Worm (Caenorhabditis elegans): Measurements from ENCODE around the gene srd-40.

srd-40 gene

ce11 chrX:12333479-12333878 is 9.9 kb downstream of the srd-40 start, which contains the start of gene srd-47:
Gene srd-47 (plus strand): TSS chrX:12333642.
- TF ChIP-seq ceh-8 (GFP tag; optimal IDR thresholded peaks at IDR 0.05) (no peak), efl-1 (optimal IDR thresholded peaks at IDR 0.05) (no peak), efl-1 (GFP tag; optimal IDR thresholded peaks at IDR 0.05 in 1 of 2) (peak in 1 of 2 experiments; percentile 70)

- TF ChIP-seq fos-1 (tag; optimal IDR thresholded peaks at IDR 0.05) (no peak), lin-39 (tag; optimal IDR thresholded peaks at IDR 0.05) (no peak), nhr-12 (tag; optimal IDR thresholded peaks at IDR 0.05) (no peak), egl-13 (tag; optimal IDR thresholded peaks at IDR 0.05) (no peak), elt-3 (tag; optimal IDR thresholded peaks at IDR 0.05) (no peak)
Measured at ce11 chrX:12335808-12336207, 12.3 kb downstream of the srd-40 start, which contains the start of gene srd-48. Gene srd-48 (plus strand): TSS chrX:12336108.

DNA sequence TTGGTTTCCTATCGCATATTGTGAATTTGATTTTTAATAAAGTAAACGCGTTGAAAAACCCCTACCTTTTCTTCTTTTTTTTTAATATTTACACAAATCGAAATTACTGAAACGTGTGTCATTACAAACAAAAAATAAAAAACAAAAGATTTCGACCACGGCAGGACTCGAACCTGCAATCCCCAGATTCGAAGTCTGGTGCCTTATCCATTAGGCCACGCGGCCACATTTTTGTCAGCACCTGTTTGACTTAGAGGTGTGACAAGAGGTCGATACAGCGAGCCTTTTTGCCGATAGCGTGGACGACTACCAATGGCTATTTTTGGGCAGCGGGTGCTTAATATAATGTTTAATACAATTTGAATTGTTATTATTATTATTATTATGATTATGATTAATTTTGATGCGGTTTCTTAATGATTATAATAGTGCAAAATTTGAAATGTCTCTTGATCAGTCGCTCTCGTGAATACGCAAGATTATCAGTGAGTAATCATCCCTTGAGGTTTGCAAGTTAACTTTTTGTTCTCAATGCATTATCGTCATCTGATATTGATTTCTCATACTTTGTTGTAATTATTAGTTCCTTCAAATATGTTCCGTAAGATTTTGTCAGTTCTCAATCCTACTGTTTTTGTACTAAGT is 14.4 kb downstream of the srd-40 start, which contains the start of gene srd-44:
Gene srd-44 (plus strand): TSS at position 595 of the 645 bp plus-strand sequence.
- TF ChIP-seq vab-15 (tag; optimal IDR thresholded peaks at IDR 0.05): no peak
- 0 out of 2 replicates have a peak, but pooled peaks have one; percentile 10 for TF ChIP-seq nhr-19 (GFP tag; conservative IDR thresholded peaks at IDR 0.05)
- peak; percentile 40 for TF ChIP-seq nhr-85 (tag)
- peak; percentile 31 for TF ChIP-seq nhr-71 (tag; optimal IDR thresholded peaks at IDR 0.05)
- TF ChIP-seq efl-3 (GFP tag; optimal IDR thresholded peaks at IDR 0.05): no peak
- TF ChIP-seq nhr-20 (tag; optimal IDR thresholded peaks at IDR 0.05): peak; percentile 29
- TF ChIP-seq efl-1 (optimal IDR thresholded peaks at IDR 0.05): no peak
- peak in 1 of 2 experiments; percentile 58 for TF ChIP-seq efl-1 (GFP tag; optimal IDR thresholded peaks at IDR 0.05 in 1 of 2)
- TF ChIP-seq snpc-4 (tag; optimal IDR thresholded peaks at IDR 0.05): no peak
- peak; percentile 48 for TF ChIP-seq lir-3 (tag; optimal IDR thresholded peaks at IDR 0.05; ENCODE audit: poor library complexity)
- no peak for TF ChIP-seq elt-3 (tag; optimal IDR thresholded peaks at IDR 0.05)
- TF ChIP-seq snu-23 (GFP tag; optimal IDR thresholded peaks at IDR 0.05): peak; percentile 50
- peak; percentile 19 for TF ChIP-seq C16A3.4 (tag; optimal IDR thresholded peaks at IDR 0.05)
- TF ChIP-seq nhr-47 (tag; optimal IDR thresholded peaks at IDR 0.05): peak; percentile 13
- peak; percentile 33 for TF ChIP-seq nhr-90 (tag; optimal IDR thresholded peaks at IDR 0.05; ENCODE audit: poor library complexity)
- TF ChIP-seq mab-9 (GFP tag; IDR thresholded peaks at IDR 0.05): no peak

- TF ChIP-seq nhr-19 (GFP tag; conservative IDR thresholded peaks at IDR 0.05) (no peak), fkh-4 (tag; optimal IDR thresholded peaks at IDR 0.05; ENCODE audit: borderline replicate concordance) (no peak), unc-62 (GFP tag; optimal IDR thresholded peaks at IDR 0.05) (no peak), ceh-82 (tag; optimal IDR thresholded peaks at IDR 0.05) (no peak), lin-13 (GFP tag; optimal IDR thresholded peaks at IDR 0.05) (no peak), swsn-7 (tag; optimal IDR thresholded peaks at IDR 0.05) (no peak), lin-15B (tag; optimal IDR thresholded peaks at IDR 0.05) (no peak), lin-14 (GFP tag; optimal IDR thresholded peaks at IDR 0.05) (no peak), aha-1 (tag; optimal IDR thresholded peaks at IDR 0.05) (no peak), egl-13 (tag; optimal IDR thresholded peaks at IDR 0.05) (no peak), mdl-1 (tag; optimal IDR thresholded peaks at IDR 0.05) (no peak), blmp-1 (tag; optimal IDR thresholded peaks at IDR 0.05) (no peak)
Measured at ce11 chrX:12341338-12341737, 17.8 kb downstream of the srd-40 start, which contains the start of gene zig-2. Gene zig-2 (minus strand): TSS chrX:12341438.

DNA sequence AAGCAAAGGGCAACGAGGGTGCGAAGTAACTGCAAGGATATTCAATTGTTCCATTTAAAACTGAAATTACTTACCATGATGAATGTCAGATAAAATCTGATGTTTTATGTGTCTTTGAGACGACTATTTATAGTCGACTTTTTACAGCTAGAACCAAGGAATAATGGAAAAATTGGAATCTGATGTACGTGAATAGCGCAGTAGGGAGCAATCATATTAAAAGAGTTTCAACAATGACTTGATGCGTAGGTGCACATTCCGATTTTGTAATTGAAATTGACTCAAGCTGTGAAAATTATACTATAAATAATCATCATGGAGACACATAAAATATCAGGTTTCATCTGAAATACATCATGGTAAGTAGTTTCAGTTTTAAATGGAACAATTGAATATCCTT is 19.7 kb downstream of the srd-40 start, which contains the start of the genes nspc-9 and nspc-10:
Gene nspc-9 (minus strand): TSS at position 101 of the 400 bp plus-strand sequence.
Gene nspc-10 (plus strand): TSS at position 331 of the 400 bp plus-strand sequence.
- no peak for TF ChIP-seq nhr-11 (tag; optimal IDR thresholded peaks at IDR 0.05)
- no peak for TF ChIP-seq efl-3 (GFP tag; optimal IDR thresholded peaks at IDR 0.05)
- TF ChIP-seq sptf-1 (tag; optimal IDR thresholded peaks at IDR 0.05): no peak
- TF ChIP-seq mab-9 (GFP tag; IDR thresholded peaks at IDR 0.05): no peak
- TF ChIP-seq mef-2 (tag; optimal IDR thresholded peaks at IDR 0.05): no peak
- no peak for TF ChIP-seq lsy-2 (tag; optimal IDR thresholded peaks at IDR 0.05)
- TF ChIP-seq lin-14 (GFP tag; optimal IDR thresholded peaks at IDR 0.05): no peak
